Worm (Caenorhabditis elegans) whole organism, late embryonic: ENCODE data around the gene oxi-1.
A peak's percentile ranks its signal among the peaks of the same experiment; 100 is the strongest.

Source experiments
- C08G9.2 ChIP-seq: sonication (generic microtip); optimal IDR thresholded peaks from 2 replicates; lab custom pipeline; 2016; ENCODE audit warnings: mild to moderate bottlenecking, missing genetic modification characterization, moderate library complexity, missing compliant biosample characterization
- C38D4.7 ChIP-seq: fragments of 200-800 bp; sonication (Bioruptor generic); optimal IDR thresholded peaks from 2 replicates; lab custom pipeline; 2018; ENCODE audit warnings: mild to moderate bottlenecking, missing genetic modification characterization, moderate library complexity, missing compliant biosample characterization
- K02D7.2 ChIP-seq: sonication (generic microtip); optimal IDR thresholded peaks from 2 replicates; lab custom pipeline; 2017; ENCODE audit warnings: mild to moderate bottlenecking, missing genetic modification characterization, missing compliant biosample characterization
- ama-1 ChIP-seq: fragments of 150-350 bp; optimal IDR thresholded peaks from 2 replicates; lab custom pipeline; 2014
- ceh-18 ChIP-seq: sonication (generic microtip); optimal IDR thresholded peaks from 2 replicates; lab custom pipeline; 2016; ENCODE audit warnings: missing genetic modification characterization, missing compliant biosample characterization
- ceh-19 ChIP-seq: fragments of 200-800 bp; sonication (Bioruptor generic); optimal IDR thresholded peaks from 2 replicates; lab custom pipeline; 2018; ENCODE audit warnings: mild to moderate bottlenecking, missing genetic modification characterization, missing compliant biosample characterization
- ceh-2 ChIP-seq: sonication (generic microtip); optimal IDR thresholded peaks from 2 replicates; lab custom pipeline; 2016; ENCODE audit warnings: missing genotype, missing genetic modification characterization, missing compliant biosample characterization
- ceh-24 ChIP-seq: sonication (generic microtip); optimal IDR thresholded peaks from 2 replicates; lab custom pipeline; 2016; ENCODE audit warnings: mild to moderate bottlenecking, missing genetic modification characterization, missing compliant biosample characterization
- ceh-30 ChIP-seq: fragments of 150-350 bp; optimal IDR thresholded peaks from 2 replicates; lab custom pipeline; 2014; ENCODE audit warnings: missing biosample characterization, missing genetic modification characterization
- ceh-34 ChIP-seq: sonication (generic microtip); optimal IDR thresholded peaks from 2 replicates; lab custom pipeline; 2016; ENCODE audit warnings: mild to moderate bottlenecking, missing genetic modification characterization, missing compliant biosample characterization
- ceh-45 ChIP-seq: fragments of 200-800 bp; sonication (Bioruptor generic); IDR thresholded peaks from 2 replicates; pipeline ENCODE4 v1.3.6; 2022; ENCODE audit warnings: missing genetic modification reagents, missing genetic modification characterization, missing compliant biosample characterization
- ceh-48 ChIP-seq: sonication (generic microtip); optimal IDR thresholded peaks from 2 replicates; lab custom pipeline; 2016; ENCODE audit warnings: missing genetic modification characterization, inconsistent platforms, missing compliant biosample characterization
- ceh-6 ChIP-seq: fragments of 200-800 bp; sonication (Bioruptor generic); optimal IDR thresholded peaks from 2 replicates; lab custom pipeline; 2018; ENCODE audit warnings: mild to moderate bottlenecking, missing genetic modification characterization, missing compliant biosample characterization
- ceh-9 ChIP-seq: sonication (generic microtip); optimal IDR thresholded peaks from 2 replicates; lab custom pipeline; 2016; ENCODE audit warnings: mild to moderate bottlenecking, missing genetic modification characterization, inconsistent platforms, missing compliant biosample characterization
- dve-1 ChIP-seq: sonication (generic microtip); optimal IDR thresholded peaks from 2 replicates; lab custom pipeline; 2017; ENCODE audit warnings: antibody characterized with exemption, mild to moderate bottlenecking, missing genetic modification characterization, missing compliant biosample characterization
- elt-2 ChIP-seq: sonication (generic microtip); optimal IDR thresholded peaks from 2 replicates; lab custom pipeline; 2016; ENCODE audit warnings: missing genetic modification reagents, missing genetic modification characterization, missing compliant biosample characterization
- elt-4 ChIP-seq: sonication (generic microtip); optimal IDR thresholded peaks from 2 replicates; lab custom pipeline; 2016; ENCODE audit warnings: missing genetic modification characterization, missing compliant biosample characterization
- eyg-1 ChIP-seq: sonication (generic microtip); optimal IDR thresholded peaks from 2 replicates; lab custom pipeline; 2016; ENCODE audit warnings: missing genotype, missing genetic modification characterization, missing compliant biosample characterization
- fkh-10 ChIP-seq: fragments of 150-350 bp; optimal IDR thresholded peaks from 2 replicates; lab custom pipeline; 2014; ENCODE audit warnings: missing biosample characterization, missing genetic modification reagents, missing genetic modification characterization
- fkh-6 ChIP-seq: sonication (generic microtip); optimal IDR thresholded peaks from 2 replicates; lab custom pipeline; 2016; ENCODE audit warnings: missing genetic modification characterization, missing compliant biosample characterization
- hlh-13 ChIP-seq: fragments of 200-800 bp; sonication (Bioruptor generic); optimal IDR thresholded peaks from 2 replicates; lab custom pipeline; 2018; ENCODE audit warnings: mild to moderate bottlenecking, missing genetic modification characterization, missing compliant biosample characterization
- hlh-15 ChIP-seq: sonication (generic microtip); optimal IDR thresholded peaks from 2 replicates; lab custom pipeline; 2016; ENCODE audit warnings: missing genetic modification characterization, missing compliant biosample characterization
- hlh-8 ChIP-seq: sonication (generic microtip); optimal IDR thresholded peaks from 2 replicates; lab custom pipeline; 2016; ENCODE audit warnings: missing genotype, missing genetic modification characterization, missing compliant biosample characterization
- lim-6 ChIP-seq: sonication (generic microtip); optimal IDR thresholded peaks from 2 replicates; lab custom pipeline; 2016; ENCODE audit warnings: missing genetic modification characterization, missing compliant biosample characterization
- madf-2 ChIP-seq: sonication (generic microtip); optimal IDR thresholded peaks from 2 replicates; lab custom pipeline; 2017; ENCODE audit warnings: missing genetic modification characterization, missing compliant biosample characterization
- mec-3 ChIP-seq: sonication (generic microtip); optimal IDR thresholded peaks from 2 replicates; lab custom pipeline; 2016; ENCODE audit warnings: borderline replicate concordance, missing genetic modification characterization, missing compliant biosample characterization
- nfya-1 ChIP-seq: sonication (generic microtip); optimal IDR thresholded peaks from 2 replicates; lab custom pipeline; 2017; ENCODE audit warnings: missing genetic modification characterization, mild to moderate bottlenecking, missing compliant biosample characterization, antibody characterized with exemption, moderate library complexity
- nhr-11 ChIP-seq: fragments of 150-350 bp; optimal IDR thresholded peaks from 2 replicates; lab custom pipeline; 2014; ENCODE audit warnings: missing biosample characterization, missing genetic modification characterization
- nhr-232 ChIP-seq: sonication (generic microtip); optimal IDR thresholded peaks from 2 replicates; lab custom pipeline; 2016; ENCODE audit warnings: missing genetic modification characterization, missing compliant biosample characterization
- pat-9 ChIP-seq: fragments of 200-800 bp; sonication (Bioruptor generic); optimal IDR thresholded peaks from 2 replicates; lab custom pipeline; 2018; ENCODE audit warnings: mild to moderate bottlenecking, missing genetic modification characterization, moderate library complexity, missing compliant biosample characterization
- pax-1 ChIP-seq: fragments of 150-350 bp; optimal IDR thresholded peaks from 2 replicates; lab custom pipeline; 2014; ENCODE audit warnings: missing biosample characterization, missing genetic modification characterization
- pha-2 ChIP-seq: sonication (generic microtip); optimal IDR thresholded peaks from 2 replicates; lab custom pipeline; 2017; ENCODE audit warnings: mild to moderate bottlenecking, missing genetic modification characterization, missing compliant biosample characterization
- pros-1 ChIP-seq: fragments of 150-350 bp; optimal IDR thresholded peaks from 2 replicates; lab custom pipeline; 2014; ENCODE audit warnings: missing biosample characterization, missing genetic modification reagents, missing genetic modification characterization
- ref-2 ChIP-seq: sonication (generic microtip); optimal IDR thresholded peaks from 2 replicates; lab custom pipeline; 2016; ENCODE audit warnings: missing genetic modification characterization, missing compliant biosample characterization
- rnt-1 ChIP-seq: sonication (generic microtip); optimal IDR thresholded peaks from 2 replicates; lab custom pipeline; 2016; ENCODE audit warnings: missing genetic modification characterization, missing compliant biosample characterization
- syd-9 ChIP-seq: sonication (generic microtip); optimal IDR thresholded peaks from 2 replicates; lab custom pipeline; 2016; ENCODE audit warnings: mild to moderate bottlenecking, missing genetic modification characterization, moderate library complexity, missing compliant biosample characterization
- tbx-7 ChIP-seq: sonication (generic microtip); optimal IDR thresholded peaks from 2 replicates; lab custom pipeline; 2016; ENCODE audit warnings: missing genotype, missing genetic modification characterization, missing compliant biosample characterization
- unc-86 ChIP-seq: sonication (generic microtip); optimal IDR thresholded peaks from 2 replicates; lab custom pipeline; 2016; ENCODE audit warnings: missing genetic modification characterization, missing compliant biosample characterization
- ztf-16 ChIP-seq: sonication (generic microtip); optimal IDR thresholded peaks from 2 replicates; lab custom pipeline; 2017; ENCODE audit warnings: missing genetic modification characterization, missing compliant biosample characterization

oxi-1 gene

DNA sequence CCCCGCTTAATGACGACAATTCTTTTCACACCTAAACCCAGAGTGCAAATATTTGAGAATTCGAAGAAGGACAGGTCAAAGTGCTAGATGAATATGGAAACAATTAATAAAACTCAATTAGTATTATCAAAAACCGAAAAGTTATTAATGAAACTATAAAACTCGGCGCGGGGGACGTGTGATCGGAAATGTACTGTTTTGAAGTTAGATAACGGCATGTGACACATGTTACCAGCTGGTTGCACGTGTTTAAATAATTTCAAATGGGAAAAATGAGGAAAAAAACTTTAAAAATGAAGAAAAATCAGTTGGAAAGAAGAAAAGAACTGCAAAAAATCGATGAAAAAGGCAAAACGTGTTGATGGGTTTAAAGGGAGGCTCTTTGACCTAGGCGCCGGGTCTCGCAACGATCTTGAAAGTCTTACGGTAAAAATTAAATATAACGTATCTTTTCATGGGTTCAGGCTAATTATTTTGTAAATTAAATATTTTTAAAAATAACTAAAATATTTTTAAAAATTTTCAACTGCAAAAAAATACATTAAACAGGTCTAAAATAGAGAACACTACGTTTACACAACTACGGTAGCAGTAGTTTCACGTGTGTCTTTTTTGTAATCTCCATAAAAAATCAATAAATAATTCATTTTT is 37.4 kb upstream of the oxi-1 start:
- TF ChIP-seq C08G9.2 (no peak), hlh-15 (tag; lab: Kevin White, UChicago) (no peak), syd-9 (tag; lab: Kevin White, UChicago) (no peak), nhr-232 (tag; lab: Kevin White, UChicago) (no peak), tbx-7 (tag; lab: Kevin White, UChicago) (no peak), pat-9 (no peak), ceh-6 (GFP tag; lab: Kevin White, UChicago) (no peak), lim-6 (tag; lab: Kevin White, UChicago) (no peak), fkh-10 (no peak), madf-2 (tag; lab: Kevin White, UChicago) (no peak), dve-1 (tag; lab: Kevin White, UChicago) (no peak), nhr-11 (no peak)

DNA sequence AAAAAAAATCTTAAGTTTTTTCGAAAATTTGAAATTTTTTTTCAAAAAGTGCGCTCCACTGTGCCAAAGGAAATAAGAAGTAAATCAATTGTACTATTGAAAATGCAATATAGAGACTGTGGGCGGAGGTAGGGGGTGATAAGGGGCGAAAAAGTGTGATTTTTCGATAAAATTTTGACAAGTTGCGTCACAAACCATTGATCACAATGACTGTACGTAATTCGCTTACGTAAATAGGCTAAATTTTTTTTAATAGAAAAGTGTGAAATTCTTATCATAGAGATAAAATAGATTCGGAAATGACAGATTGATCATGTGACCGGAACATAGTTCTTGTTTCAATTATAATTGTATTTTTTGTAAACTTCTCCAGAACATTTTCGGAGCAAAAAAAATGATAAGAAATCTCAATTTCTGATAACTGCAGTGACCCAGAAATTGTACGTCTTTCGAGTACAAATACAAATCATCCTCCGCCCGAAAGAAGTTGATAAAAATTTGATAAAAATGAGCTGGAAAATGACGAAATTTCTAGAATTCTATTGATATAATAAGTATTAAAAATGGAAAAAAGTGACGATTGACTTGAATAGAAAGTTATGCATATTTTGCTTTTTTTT is 35.5 kb upstream of the oxi-1 start:
- TF ChIP-seq ama-1 (no peak), elt-2 (tag; lab: Kevin White, UChicago) (peak; percentile 63)
- TF ChIP-seq, all 69 proteins: peak for 1

DNA sequence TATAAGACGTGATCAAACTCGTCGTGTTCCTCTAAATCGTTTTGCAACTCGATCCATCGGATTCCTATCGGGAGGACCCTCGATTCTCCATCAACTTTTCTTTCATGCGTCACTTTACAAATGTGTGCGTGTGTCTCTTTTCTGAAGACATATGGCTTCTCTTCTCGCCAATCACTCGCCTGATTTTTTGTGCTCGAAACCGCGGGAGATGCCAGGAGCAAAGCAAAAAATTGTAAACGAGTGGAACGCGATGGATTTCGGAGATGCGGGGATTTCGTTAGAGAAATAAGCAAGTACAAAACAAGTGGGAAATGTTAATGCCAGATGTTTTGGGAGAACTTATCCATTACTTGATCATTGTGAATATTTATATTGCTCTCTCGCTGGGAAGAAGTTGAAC is 33.9 kb upstream of the oxi-1 start:
- peak; percentile 44 for TF ChIP-seq ceh-18 (tag; lab: Kevin White, UChicago)
- TF ChIP-seq ref-2 (tag; lab: Kevin White, UChicago), result no peak
- no peak for TF ChIP-seq pros-1 (tag; lab: Kevin White, UChicago)
- TF ChIP-seq ceh-34 (tag; lab: Kevin White, UChicago), result peak; percentile 35
- TF ChIP-seq, all 69 proteins: peak for 2

DNA sequence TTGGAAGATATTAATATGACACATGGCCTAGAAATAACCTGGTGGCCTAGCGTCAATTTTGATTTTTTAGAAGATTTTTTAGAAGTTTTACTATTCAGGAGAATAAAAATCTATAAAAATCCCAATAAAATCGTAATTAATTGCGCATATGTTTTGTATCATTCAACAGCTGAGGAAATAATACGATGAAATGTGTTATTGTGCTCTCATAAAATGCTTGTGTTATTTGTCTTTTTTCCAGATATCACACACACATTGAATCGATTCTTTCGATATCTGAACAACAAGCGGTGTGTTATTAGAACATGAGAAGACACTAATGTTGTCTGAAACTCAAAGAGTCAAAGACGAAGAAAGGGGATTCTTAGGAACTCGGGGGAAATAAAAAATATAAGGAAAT is 33.0 kb upstream of the oxi-1 start:
- TF ChIP-seq mec-3 (tag; lab: Kevin White, UChicago) (no peak), ceh-9 (tag; lab: Kevin White, UChicago) (no peak), K02D7.2 (tag; lab: Kevin White, UChicago) (no peak), ama-1 (no peak), ceh-18 (tag; lab: Kevin White, UChicago) (no peak), ceh-30 (tag; lab: Kevin White, UChicago) (no peak), pax-1 (tag; lab: Kevin White, UChicago) (no peak), unc-86 (no peak), hlh-13 (GFP tag; lab: Kevin White, UChicago) (no peak), ceh-19 (GFP tag; lab: Kevin White, UChicago) (no peak), C38D4.7 (GFP tag; lab: Kevin White, UChicago) (no peak), ceh-45 (GFP tag; lab: Robert Waterston, UW) (no peak), fkh-10 (no peak)

DNA sequence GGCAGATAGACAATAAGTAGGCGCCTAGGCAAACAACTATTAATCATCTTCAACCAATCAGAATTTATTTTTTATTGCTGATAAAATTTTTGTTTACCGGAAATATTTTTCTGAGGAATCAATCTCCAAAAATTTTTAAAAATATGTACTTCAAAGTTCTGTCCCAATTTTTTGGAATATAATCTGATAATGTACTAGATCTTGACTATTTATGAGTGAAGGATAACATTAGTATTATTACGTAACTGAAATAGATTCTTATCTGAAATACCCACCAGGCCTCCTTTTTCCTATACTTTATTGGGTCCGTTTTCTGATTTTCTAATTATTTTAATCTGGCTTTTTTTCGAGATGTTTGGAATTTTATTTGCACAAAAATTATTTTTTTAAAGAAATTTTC is 26.6 kb upstream of the oxi-1 start:
- TF ChIP-seq elt-4 (no peak), rnt-1 (tag; lab: Kevin White, UChicago) (no peak), fkh-6 (tag; lab: Kevin White, UChicago) (no peak), nhr-232 (tag; lab: Kevin White, UChicago) (no peak)
- TF ChIP-seq, all 69 proteins: peak for 0

DNA sequence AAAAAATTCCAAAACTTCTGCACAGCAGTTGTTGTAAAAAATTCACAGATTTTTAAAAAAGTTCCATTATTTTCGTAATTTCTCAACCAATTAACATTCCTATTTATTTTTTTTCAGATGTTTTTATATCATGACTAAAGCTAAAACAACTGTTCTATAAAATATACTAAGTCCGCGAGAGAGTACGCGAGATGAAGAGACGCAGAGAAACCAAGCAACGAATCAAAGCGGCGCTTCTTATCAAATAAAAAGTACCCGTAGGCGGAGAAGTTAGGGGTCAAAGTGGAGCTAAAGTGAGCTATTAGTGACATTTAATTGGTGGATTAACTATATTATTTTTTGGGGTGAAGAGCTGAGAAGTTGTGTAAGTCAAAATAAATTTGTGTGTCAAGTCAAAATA is 25.4 kb upstream of the oxi-1 start, which contains the start of gene sbsp-1:
Gene sbsp-1 (plus strand): TSS at position 301 of the 400 bp plus-strand sequence.
- TF ChIP-seq fkh-6 (tag; lab: Kevin White, UChicago), result no peak
- no peak for TF ChIP-seq C38D4.7 (GFP tag; lab: Kevin White, UChicago)
- TF ChIP-seq nhr-232 (tag; lab: Kevin White, UChicago), result no peak
- no peak for TF ChIP-seq ceh-48 (tag; lab: Kevin White, UChicago)
- no peak for TF ChIP-seq nfya-1 (tag; lab: Kevin White, UChicago)
- TF ChIP-seq ceh-24 (tag; lab: Kevin White, UChicago), result no peak
- no peak for TF ChIP-seq ceh-2 (tag; lab: Kevin White, UChicago)
- no peak for TF ChIP-seq ceh-30 (tag; lab: Kevin White, UChicago)
- no peak for TF ChIP-seq pha-2 (tag; lab: Kevin White, UChicago)
- no peak for TF ChIP-seq eyg-1 (tag; lab: Kevin White, UChicago)
- no peak for TF ChIP-seq hlh-8 (tag; lab: Kevin White, UChicago)
- no peak for TF ChIP-seq ztf-16
